Fruit fly (Drosophila melanogaster): Measurements from ENCODE around the gene CG4953.

CG4953 gene

dm6 chr2L:10221387-10221705, 45.2 kb upstream of the CG4953 start:
- no peak for TF ChIP-seq jim (GFP tag; optimal IDR thresholded peaks at IDR 0.05)
- no peak for TF ChIP-seq N (GFP tag; optimal IDR thresholded peaks at IDR 0.05)
- TF ChIP-seq ey (GFP tag; optimal IDR thresholded peaks at IDR 0.05) = no peak

- TF ChIP-seq dmrt93B (GFP tag; optimal IDR thresholded peaks at IDR 0.05) (no peak), HLH106 (tag; optimal IDR thresholded peaks at IDR 0.05) (no peak), CrebA (GFP tag; optimal IDR thresholded peaks at IDR 0.05; ENCODE audit: borderline replicate concordance) (no peak), fru (GFP tag; optimal IDR thresholded peaks at IDR 0.05) (no peak), dl (GFP tag; optimal IDR thresholded peaks at IDR 0.05; ENCODE audit: insufficient read depth in 1 of 2, partially characterized antibody in 2 of 2) (no peak), usp (GFP tag; optimal IDR thresholded peaks at IDR 0.05) (no peak), Jra (GFP tag; optimal IDR thresholded peaks at IDR 0.05) (no peak), dsf (GFP tag; optimal IDR thresholded peaks at IDR 0.05; ENCODE audit: borderline replicate concordance) (no peak), pan (optimal IDR thresholded peaks at IDR 0.05) (no peak), Myc (optimal IDR thresholded peaks at IDR 0.05) (no peak), woc (GFP tag; optimal IDR thresholded peaks at IDR 0.05) (no peak), jim (GFP tag; optimal IDR thresholded peaks at IDR 0.05) (no peak), tai (GFP tag; optimal IDR thresholded peaks at IDR 0.05) (peak; percentile 58), Rel (GFP tag; optimal IDR thresholded peaks at IDR 0.05) (no peak), Rel (tag; optimal IDR thresholded peaks at IDR 0.05) (peak; percentile 7), Vsx2 (GFP tag; optimal IDR thresholded peaks at IDR 0.05; ENCODE audit: partially characterized antibody) (no peak), Hnf4 (GFP tag; optimal IDR thresholded peaks at IDR 0.05) (no peak), brk (GFP tag; optimal IDR thresholded peaks at IDR 0.05) (peak; percentile 60), foxo (GFP tag; optimal IDR thresholded peaks at IDR 0.05) (no peak), br (GFP tag; optimal IDR thresholded peaks at IDR 0.05) (no peak), Hr78 (GFP tag; optimal IDR thresholded peaks at IDR 0.05) (no peak), sv (GFP tag; optimal IDR thresholded peaks at IDR 0.05) (no peak), Mio (GFP tag; optimal IDR thresholded peaks at IDR 0.05) (no peak), N (GFP tag; optimal IDR thresholded peaks at IDR 0.05) (no peak)
Measured at dm6 chr2L:10222550-10223231, 43.8 kb upstream of the CG4953 start, which contains the start of gene Bcs1. Bcs1 (plus strand) TSS chr2L:10222657.

dm6 chr2L:10226213-10226723, 40.2 kb upstream of the CG4953 start:
- no peak for TF ChIP-seq CG32264 (GFP tag; optimal IDR thresholded peaks at IDR 0.05)
- TF ChIP-seq Rel (GFP tag; optimal IDR thresholded peaks at IDR 0.05) = peak; percentile 9
- no peak for TF ChIP-seq Rel (tag; optimal IDR thresholded peaks at IDR 0.05)

- TF ChIP-seq Hnf4 (GFP tag; optimal IDR thresholded peaks at IDR 0.05) (peak; percentile 22), Dfd (GFP tag; optimal IDR thresholded peaks at IDR 0.05) (no peak), CrebA (GFP tag; optimal IDR thresholded peaks at IDR 0.05; ENCODE audit: borderline replicate concordance) (no peak), jim (GFP tag; optimal IDR thresholded peaks at IDR 0.05) (no peak), Hr78 (GFP tag; optimal IDR thresholded peaks at IDR 0.05) (no peak), Sp1 (GFP tag; optimal IDR thresholded peaks at IDR 0.05) (peak; percentile 11), foxo (GFP tag; optimal IDR thresholded peaks at IDR 0.05) (no peak), psq (GFP tag; optimal IDR thresholded peaks at IDR 0.05) (no peak), Myc (optimal IDR thresholded peaks at IDR 0.05) (peak; percentile 82), Abd-B (GFP tag; optimal IDR thresholded peaks at IDR 0.05) (no peak), sv (GFP tag; optimal IDR thresholded peaks at IDR 0.05) (no peak), lola (GFP tag; optimal IDR thresholded peaks at IDR 0.05) (no peak), woc (GFP tag; optimal IDR thresholded peaks at IDR 0.05) (peak; percentile 80), HLH106 (tag; optimal IDR thresholded peaks at IDR 0.05) (no peak), OdsH (GFP tag; optimal IDR thresholded peaks at IDR 0.05) (no peak), Vsx2 (GFP tag; optimal IDR thresholded peaks at IDR 0.05; ENCODE audit: partially characterized antibody) (no peak), pan (optimal IDR thresholded peaks at IDR 0.05) (no peak), Dif (GFP tag; optimal IDR thresholded peaks at IDR 0.05; ENCODE audit: partially characterized antibody) (no peak), ey (GFP tag; optimal IDR thresholded peaks at IDR 0.05) (no peak), sage (GFP tag; optimal IDR thresholded peaks at IDR 0.05) (peak; percentile 26), CG9705 (GFP tag; optimal IDR thresholded peaks at IDR 0.05) (no peak), CG32264 (GFP tag; optimal IDR thresholded peaks at IDR 0.05) (no peak), dmrt93B (GFP tag; optimal IDR thresholded peaks at IDR 0.05) (no peak), N (GFP tag; optimal IDR thresholded peaks at IDR 0.05) (no peak), dl (GFP tag; optimal IDR thresholded peaks at IDR 0.05; ENCODE audit: insufficient read depth in 1 of 2, partially characterized antibody in 2 of 2) (no peak), h (GFP tag; optimal IDR thresholded peaks at IDR 0.05) (no peak), Hr83 (GFP tag; optimal IDR thresholded peaks at IDR 0.05; ENCODE audit: poor library complexity, severe bottlenecking) (no peak), brk (GFP tag; optimal IDR thresholded peaks at IDR 0.05) (no peak), br (GFP tag; optimal IDR thresholded peaks at IDR 0.05) (no peak), Jra (GFP tag; optimal IDR thresholded peaks at IDR 0.05) (no peak), GATAd (GFP tag; optimal IDR thresholded peaks at IDR 0.05) (no peak), fru (GFP tag; optimal IDR thresholded peaks at IDR 0.05) (no peak), tai (GFP tag; optimal IDR thresholded peaks at IDR 0.05) (no peak), dsf (GFP tag; optimal IDR thresholded peaks at IDR 0.05; ENCODE audit: borderline replicate concordance) (no peak), rgr (GFP tag; optimal IDR thresholded peaks at IDR 0.05) (peak; percentile 15), Mio (GFP tag; optimal IDR thresholded peaks at IDR 0.05) (no peak)
Measured at dm6 chr2L:10226724-10227407, 39.6 kb upstream of the CG4953 start, which contains the start of gene CG5708. CG5708 (minus strand) TSS chr2L:10226808.

Data from whole organism, wandering third instar larva.